Fruit fly (Drosophila melanogaster) whole organism, adult: Measurements from ENCODE around the gene CG32445.

Experiments used
- CG11617 ChIP-seq: fragments of 200-800 bp; sonication (Bioruptor generic); optimal IDR thresholded peaks from 2 replicates; lab custom pipeline; 2017; ENCODE audit warnings: mild to moderate bottlenecking, missing biosample characterization, missing genetic modification reagents, missing genetic modification characterization
- CG12768 ChIP-seq: fragments of 200-800 bp; sonication (Bioruptor generic); optimal IDR thresholded peaks from 2 replicates; lab custom pipeline; 2017; ENCODE audit warnings: missing biosample characterization, missing genetic modification characterization, mild to moderate bottlenecking, moderate library complexity, missing genetic modification reagents
- CG14711 ChIP-seq: fragments of 200-800 bp; sonication (Bioruptor generic); optimal IDR thresholded peaks from 2 replicates; lab custom pipeline; 2018; ENCODE audit warnings: missing biosample characterization, mild to moderate bottlenecking, missing genetic modification characterization, moderate library complexity
- CG1620 ChIP-seq: fragments of 200-800 bp; sonication (Bioruptor generic); optimal IDR thresholded peaks from 2 replicates; lab custom pipeline; 2016; ENCODE audit warnings: missing biosample characterization, missing genetic modification characterization
- CG33017 ChIP-seq: fragments of 200-800 bp; sonication (Bioruptor generic); optimal IDR thresholded peaks from 2 replicates; lab custom pipeline; 2018; ENCODE audit warnings: missing biosample characterization, mild to moderate bottlenecking, missing genetic modification characterization, moderate library complexity
- CG5204 ChIP-seq: fragments of 200-800 bp; sonication (Bioruptor generic); optimal IDR thresholded peaks from 2 replicates; lab custom pipeline; 2016; ENCODE audit warnings: missing biosample characterization, missing genetic modification characterization
- CG7045 ChIP-seq: fragments of 200-800 bp; sonication (Bioruptor generic); optimal IDR thresholded peaks from 2 replicates; lab custom pipeline; 2017; ENCODE audit warnings: missing biosample characterization, mild to moderate bottlenecking, missing genetic modification characterization
- CG7101 ChIP-seq: fragments of 200-800 bp; sonication (Bioruptor generic); optimal IDR thresholded peaks from 2 replicates; lab custom pipeline; 2018; ENCODE audit warnings: missing biosample characterization, mild to moderate bottlenecking, missing genetic modification characterization, moderate library complexity
- Clk ChIP-seq: fragments of 200-800 bp; sonication (Bioruptor generic); optimal IDR thresholded peaks from 2 replicates; lab custom pipeline; 2017; ENCODE audit warnings: missing biosample characterization, missing genetic modification characterization
- Crg-1 ChIP-seq: fragments of 200-800 bp; sonication (Bioruptor generic); optimal IDR thresholded peaks from 2 replicates; lab custom pipeline; 2016; ENCODE audit warnings: missing biosample characterization, missing genetic modification characterization
- Hr96 ChIP-seq: fragments of 200-800 bp; sonication (Bioruptor generic); optimal IDR thresholded peaks from 2 replicates; lab custom pipeline; 2016; ENCODE audit warnings: missing biosample characterization, missing genetic modification characterization
- Mnt ChIP-seq: fragments of 200-800 bp; sonication (Bioruptor generic); optimal IDR thresholded peaks from 2 replicates; lab custom pipeline; 2016; ENCODE audit warnings: missing biosample characterization, mild to moderate bottlenecking, missing genetic modification characterization
- bab1 ChIP-seq: fragments of 200-800 bp; sonication (Bioruptor generic); optimal IDR thresholded peaks from 3 replicates; lab custom pipeline; 2019; ENCODE audit warnings: missing biosample characterization, mild to moderate bottlenecking, missing genetic modification characterization, moderate library complexity
- cic ChIP-seq: fragments of 200-800 bp; sonication (Bioruptor generic); optimal IDR thresholded peaks from 2 replicates; lab custom pipeline; 2017; ENCODE audit warnings: missing biosample characterization, mild to moderate bottlenecking, missing genetic modification characterization, moderate library complexity
- cnc ChIP-seq, 2 experiments: fragments of >200 bp; optimal IDR thresholded peaks; 2 replicates each; lab custom pipeline; 2017
- kay ChIP-seq: fragments of 200-800 bp; sonication (Bioruptor generic); peaks from one replicate; lab custom pipeline; 2016; ENCODE audit warnings: missing biosample characterization, missing genetic modification characterization, borderline replicate concordance
- ovo ChIP-seq: fragments of 200-800 bp; sonication (Bioruptor generic); optimal IDR thresholded peaks from 2 replicates; lab custom pipeline; 2016; ENCODE audit warnings: missing biosample characterization, missing genetic modification characterization
- pad ChIP-seq: fragments of 200-800 bp; sonication (Bioruptor generic); optimal IDR thresholded peaks from 3 replicates; lab custom pipeline; 2017; ENCODE audit warnings: missing biosample characterization, missing genetic modification characterization, mild to moderate bottlenecking, moderate library complexity, missing genetic modification reagents
- tj ChIP-seq: fragments of 200-800 bp; sonication (Bioruptor generic); optimal IDR thresholded peaks from 3 replicates; lab custom pipeline; 2017; ENCODE audit warnings: missing biosample characterization, mild to moderate bottlenecking, missing genetic modification characterization, moderate library complexity
- toe ChIP-seq: fragments of 200-800 bp; sonication (Bioruptor generic); optimal IDR thresholded peaks from 2 replicates; lab custom pipeline; 2016; ENCODE audit warnings: missing biosample characterization, missing genetic modification characterization

The CG32445 gene

DNA sequence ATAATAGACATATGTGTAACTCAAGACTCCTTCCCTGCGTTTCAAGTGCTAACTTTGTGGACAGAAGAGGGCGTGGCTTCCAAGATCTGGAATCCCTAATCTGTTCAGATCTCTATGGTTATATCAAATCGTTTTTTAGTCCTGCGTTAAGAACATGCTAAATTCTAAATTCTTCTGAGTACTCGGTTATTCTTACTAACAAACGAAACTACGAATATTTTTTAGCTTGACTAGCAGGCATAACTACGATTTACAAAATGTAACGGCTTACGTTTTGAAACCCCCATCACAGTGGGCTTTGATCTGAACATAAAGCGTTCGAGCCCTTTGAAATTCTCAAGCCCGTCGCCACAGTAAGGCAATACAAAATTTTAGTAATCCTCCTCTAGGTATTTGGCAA lies at the start of gene CG32445:
CG32445 (plus strand) TSS at position 301 of the 400 bp plus-strand sequence.
- no peak for TF ChIP-seq toe (GFP tag; lab: Kevin White, UChicago)
- TF ChIP-seq tj (GFP tag; lab: Kevin White, UChicago) = no peak
- TF ChIP-seq bab1 = no peak
- no peak for TF ChIP-seq CG7101 (tag; lab: Kevin White, UChicago)
- no peak for TF ChIP-seq cnc (optimal IDR thresholded peaks at IDR 0.05; lab: Kevin White, UChicago)
- no peak for TF ChIP-seq cic (GFP tag; lab: Kevin White, UChicago)
- TF ChIP-seq CG12768 (GFP tag; lab: Kevin White, UChicago) = no peak
- no peak for TF ChIP-seq Hr96 (GFP tag; lab: Kevin White, UChicago)
- no peak for TF ChIP-seq Clk
- TF ChIP-seq kay = no peak
- no peak for TF ChIP-seq CG14711 (tag; lab: Kevin White, UChicago)
- no peak for TF ChIP-seq ovo (GFP tag; lab: Kevin White, UChicago)
- no peak for TF ChIP-seq pad (GFP tag; lab: Kevin White, UChicago)
- TF ChIP-seq CG1620 (GFP tag; lab: Kevin White, UChicago) = no peak
- no peak for TF ChIP-seq Crg-1
- no peak for TF ChIP-seq Mnt (GFP tag; lab: Kevin White, UChicago)
- TF ChIP-seq CG11617 = no peak
- no peak for TF ChIP-seq CG7045 (GFP tag; lab: Kevin White, UChicago)
- TF ChIP-seq CG5204 (GFP tag; lab: Kevin White, UChicago) = no peak

DNA sequence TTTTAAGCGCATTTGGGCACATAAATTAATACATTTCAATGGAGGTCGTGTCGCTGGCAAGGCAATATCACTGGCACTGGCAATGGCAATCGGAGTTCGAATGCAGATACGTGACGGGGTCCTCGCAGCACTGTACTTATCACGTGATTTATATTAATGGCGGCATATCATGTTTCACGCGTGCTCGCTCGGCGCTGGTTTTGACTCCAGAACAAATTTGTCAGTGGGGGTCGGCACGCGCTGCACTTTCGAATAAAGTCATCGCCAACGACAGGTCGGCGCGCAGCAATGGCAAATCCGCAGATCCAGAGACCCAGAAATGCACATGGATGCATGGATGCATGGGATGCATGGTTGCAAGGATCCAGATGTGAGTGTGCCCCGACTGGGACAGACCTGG lies 47.9 kb upstream of the CG32445 start:
- peak; percentile 7 for TF ChIP-seq bab1
- TF ChIP-seq CG11617 = no peak
- no peak for TF ChIP-seq CG33017 (tag; lab: Kevin White, UChicago)

DNA sequence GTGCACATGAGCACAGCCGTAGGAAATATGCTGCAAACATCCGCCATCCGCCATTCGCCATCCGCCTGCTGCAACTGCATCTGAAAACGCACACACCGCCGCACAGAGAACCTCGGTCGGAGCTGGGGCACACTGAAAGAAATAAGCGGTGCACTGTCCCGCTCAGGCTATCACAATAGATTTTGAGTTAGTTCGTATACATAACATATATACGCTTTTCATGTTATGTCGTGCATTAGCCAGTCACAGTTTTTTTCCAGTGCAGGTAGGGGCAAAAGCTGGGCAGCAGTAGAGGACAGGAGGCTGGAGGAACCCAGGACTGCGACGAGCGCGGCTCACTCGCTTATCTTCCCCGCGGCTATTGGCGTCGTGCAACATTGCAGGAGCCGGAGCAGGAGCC lies 44.8 kb upstream of the CG32445 start:
- TF ChIP-seq ovo (GFP tag; lab: Kevin White, UChicago) (no peak), Crg-1 (no peak)

DNA sequence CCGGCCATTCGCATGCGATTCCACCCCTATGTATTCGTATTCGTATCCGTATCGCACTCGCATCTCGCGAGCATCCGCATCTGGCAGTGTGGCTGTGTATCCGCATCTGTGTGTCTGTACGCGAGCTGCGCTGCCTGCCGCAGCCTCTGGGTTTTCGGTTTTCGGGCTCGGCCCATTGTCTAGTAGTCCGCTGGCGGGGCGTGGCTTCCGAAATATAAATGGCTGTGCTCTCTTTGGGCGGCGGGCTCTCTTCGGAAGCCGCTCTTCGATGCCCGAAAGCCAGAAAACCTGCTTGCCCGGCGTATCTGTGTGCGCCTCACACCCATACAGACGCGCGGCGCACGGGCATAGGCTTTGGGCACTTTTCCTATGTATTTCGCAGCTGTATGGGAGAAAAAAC lies 40.8 kb upstream of the CG32445 start:
- TF ChIP-seq CG33017 (tag; lab: Kevin White, UChicago) (no peak), Crg-1 (no peak), CG7045 (GFP tag; lab: Kevin White, UChicago) (no peak), kay (no peak), ovo (GFP tag; lab: Kevin White, UChicago) (no peak), toe (GFP tag; lab: Kevin White, UChicago) (no peak), CG11617 (no peak), CG5204 (GFP tag; lab: Kevin White, UChicago) (no peak), pad (GFP tag; lab: Kevin White, UChicago) (no peak), CG12768 (GFP tag; lab: Kevin White, UChicago) (no peak), tj (GFP tag; lab: Kevin White, UChicago) (no peak), Hr96 (GFP tag; lab: Kevin White, UChicago) (no peak), CG1620 (GFP tag; lab: Kevin White, UChicago) (no peak), cnc (optimal IDR thresholded peaks at IDR 0.05; lab: Kevin White, UChicago) (no peak), Mnt (GFP tag; lab: Kevin White, UChicago) (no peak), Clk (no peak), CG14711 (tag; lab: Kevin White, UChicago) (no peak)

DNA sequence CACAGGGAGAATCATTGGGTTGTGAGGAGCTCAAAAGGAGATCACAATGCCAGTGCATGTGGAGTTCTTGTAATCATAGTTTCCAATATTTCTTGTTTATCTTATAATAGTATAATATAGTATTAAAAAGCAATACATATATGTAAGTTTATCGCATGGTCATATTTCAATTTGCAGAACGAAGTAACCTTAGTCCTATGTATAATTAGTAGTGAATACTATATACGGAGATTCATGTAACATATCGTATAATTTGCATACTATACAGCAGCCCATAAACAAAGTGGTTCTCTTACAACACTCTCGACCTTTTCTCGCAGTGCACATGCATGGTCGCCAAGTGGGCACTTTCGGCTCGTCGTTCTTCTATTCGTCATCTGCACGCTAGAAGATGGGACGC lies 36.9 kb upstream of the CG32445 start:
- TF ChIP-seq bab1 (no peak), pad (GFP tag; lab: Kevin White, UChicago) (no peak), Clk (no peak), CG33017 (tag; lab: Kevin White, UChicago) (no peak), CG12768 (GFP tag; lab: Kevin White, UChicago) (no peak), cnc (optimal IDR thresholded peaks at IDR 0.05; lab: Kevin White, UChicago) (no peak), CG7101 (tag; lab: Kevin White, UChicago) (no peak), ovo (GFP tag; lab: Kevin White, UChicago) (no peak), Crg-1 (no peak), CG11617 (no peak), CG1620 (GFP tag; lab: Kevin White, UChicago) (no peak), tj (GFP tag; lab: Kevin White, UChicago) (no peak)

DNA sequence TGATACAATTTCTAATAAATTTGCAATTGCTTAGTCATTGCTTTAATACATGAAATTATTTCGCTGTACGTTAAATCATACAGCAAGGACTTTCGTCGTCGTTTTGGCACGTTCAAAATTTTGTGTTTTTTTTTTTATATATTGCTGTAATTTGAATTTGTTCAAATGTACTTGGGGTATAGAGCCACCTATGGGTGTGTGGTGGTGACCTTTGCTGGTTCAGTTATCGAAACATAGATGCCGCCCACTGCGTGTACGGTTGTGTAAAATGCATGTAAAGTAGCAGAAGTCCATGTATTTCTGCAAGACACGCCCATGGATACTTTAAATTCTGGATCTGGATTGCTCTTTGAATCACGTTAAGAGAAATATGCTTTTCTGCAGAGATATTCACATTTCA lies 34.9 kb upstream of the CG32445 start:
- TF ChIP-seq CG1620 (GFP tag; lab: Kevin White, UChicago) (peak; percentile 31), kay (peak; percentile 35), Hr96 (GFP tag; lab: Kevin White, UChicago) (peak; percentile 41), CG7101 (tag; lab: Kevin White, UChicago) (no peak), CG5204 (GFP tag; lab: Kevin White, UChicago) (no peak)

DNA sequence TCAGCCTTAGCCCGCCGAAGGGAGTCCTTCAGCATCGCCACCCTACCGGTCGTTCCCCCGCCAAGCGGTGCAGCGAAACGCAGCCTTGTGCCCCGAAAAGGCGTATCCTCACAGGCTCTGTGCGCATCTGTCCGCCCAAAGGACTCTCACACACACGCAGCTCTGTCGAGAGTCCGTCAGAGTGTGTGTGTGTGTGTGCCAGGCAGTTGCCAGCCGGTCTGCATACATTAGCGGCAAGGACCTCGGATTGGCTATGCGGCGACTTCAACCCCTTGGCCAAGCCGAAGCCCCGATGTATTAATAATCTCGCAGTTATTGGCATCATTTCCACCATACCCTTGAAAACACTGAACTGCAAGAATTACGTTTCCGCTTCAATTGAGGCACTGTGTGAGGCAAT lies 28.6 kb upstream of the CG32445 start:
- TF ChIP-seq Mnt (GFP tag; lab: Kevin White, UChicago) = no peak
- TF ChIP-seq CG14711 (tag; lab: Kevin White, UChicago) = no peak
- TF ChIP-seq CG7045 (GFP tag; lab: Kevin White, UChicago) = no peak

DNA sequence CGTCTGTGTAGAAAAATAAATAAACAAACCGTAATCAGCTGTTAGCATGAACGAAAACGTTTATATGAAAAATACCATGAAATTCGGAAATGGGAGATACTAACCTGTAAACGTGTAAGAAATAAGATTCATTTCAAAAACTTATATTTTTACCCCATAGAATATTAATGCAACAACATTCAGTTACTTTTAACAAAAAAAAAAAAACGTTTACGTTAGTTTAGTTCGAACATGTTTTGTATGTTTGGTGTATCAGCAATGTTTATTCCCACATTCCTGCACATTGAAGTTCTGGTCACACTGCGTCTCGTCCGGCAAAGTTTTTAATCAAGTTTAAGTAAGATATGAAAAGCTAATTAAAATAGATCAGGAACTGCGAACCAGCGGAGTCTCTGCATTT lies 21.8 kb upstream of the CG32445 start, which contains the start of the genes S1P and CG11307:
S1P (minus strand) TSS at position 23 of the 400 bp plus-strand sequence.
CG11307 (plus strand) TSS at position 270 of the 400 bp plus-strand sequence.
- TF ChIP-seq CG7101 (tag; lab: Kevin White, UChicago) = no peak
- TF ChIP-seq bab1 = peak; percentile 8
